Fruit fly (Drosophila melanogaster): ENCODE data around the gene CG5478.

The CG5478 gene

DNA sequence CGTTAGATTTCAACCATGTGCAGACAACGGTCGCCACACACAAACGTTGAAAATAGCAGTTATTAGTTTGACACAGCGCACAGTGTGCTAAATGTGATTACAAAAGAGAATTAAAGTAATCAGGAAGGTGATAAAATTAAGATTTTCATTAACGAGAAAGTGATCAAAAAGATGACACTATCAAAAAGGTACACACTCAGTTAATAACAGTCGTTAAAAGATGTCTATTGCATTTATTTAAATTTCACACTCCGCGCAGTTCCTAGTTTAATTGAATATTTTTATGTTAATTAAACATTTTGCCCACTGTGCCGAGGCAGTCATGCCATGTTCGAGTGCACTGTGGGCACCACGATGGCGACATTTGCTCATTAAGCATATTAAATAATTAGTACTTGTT lies 6.4 kb downstream of the CG5478 start (continued):
- TF ChIP-seq CG7963 (GFP tag; IDR thresholded peaks at IDR 0.05; ENCODE audit: partially characterized antibody) (no peak), run (tag; optimal IDR thresholded peaks at IDR 0.05) (peak; percentile 3), Eip74EF (GFP tag; optimal IDR thresholded peaks at IDR 0.05) (peak in 1 of 2 experiments; percentile 6), PHDP (tag; optimal IDR thresholded peaks at IDR 0.05) (peak; percentile 49), CG6689 (GFP tag; IDR thresholded peaks at IDR 0.05) (0 out of 2 replicates have a peak, but pooled peaks have one; percentile 30), fru (optimal IDR thresholded peaks at IDR 0.05) (no peak), dmrt99B (tag; optimal IDR thresholded peaks at IDR 0.05) (peak; percentile 61), CG13424 (tag; optimal IDR thresholded peaks at IDR 0.05) (peak; percentile 44), CG12659 (GFP tag; optimal IDR thresholded peaks at IDR 0.05) (peak; percentile 23), Poxn (GFP tag; IDR thresholded peaks at IDR 0.05) (no peak), CG10267 (tag; optimal IDR thresholded peaks at IDR 0.05) (peak; percentile 0), CG31441 (GFP tag; IDR thresholded peaks at IDR 0.05) (peak; percentile 38; the same call in 1 of the 2 replicates), CG4707 (GFP tag; optimal IDR thresholded peaks at IDR 0.05) (peak; percentile 29), so (GFP tag; IDR thresholded peaks at IDR 0.05) (no peak), CG8765 (GFP tag; IDR thresholded peaks at IDR 0.05) (no peak), CG2712 (tag; optimal IDR thresholded peaks at IDR 0.05) (peak; percentile 34), CG2120 (GFP tag; optimal IDR thresholded peaks at IDR 0.05) (peak; percentile 6), org-1 (GFP tag; optimal IDR thresholded peaks at IDR 0.05) (peak; percentile 30), az2 (GFP tag; optimal IDR thresholded peaks at IDR 0.05) (peak; percentile 25), lmd (GFP tag; IDR thresholded peaks at IDR 0.05) (peak; percentile 42; the same call in 1 of the 2 replicates), CG11695 (GFP tag; IDR thresholded peaks at IDR 0.05) (peak; percentile 32; the same call in 1 of the 3 replicates), Nf-YC (tag; optimal IDR thresholded peaks at IDR 0.05) (peak; percentile 1), prd (optimal IDR thresholded peaks at IDR 0.05) (no peak), prd (GFP tag; IDR thresholded peaks at IDR 0.05) (peak; percentile 61; the same call in 1 of the 3 replicates), CG12391 (tag; optimal IDR thresholded peaks at IDR 0.05) (peak; percentile 38), CG13894 (tag; optimal IDR thresholded peaks at IDR 0.05) (no peak), ase (GFP tag; IDR thresholded peaks at IDR 0.05) (0 out of 3 replicates have a peak, but pooled peaks have one; percentile 29), stc (GFP tag; IDR thresholded peaks at IDR 0.05) (0 out of 2 replicates have a peak, but pooled peaks have one; percentile 21), CG18599 (GFP tag; optimal IDR thresholded peaks at IDR 0.05) (peak; percentile 12), sug (tag; optimal IDR thresholded peaks at IDR 0.05) (no peak), phol (tag; optimal IDR thresholded peaks at IDR 0.05) (peak; percentile 41), CG3995 (GFP tag; optimal IDR thresholded peaks at IDR 0.05) (no peak), CG10147 (GFP tag; optimal IDR thresholded peaks at IDR 0.05) (no peak), ato (GFP tag; IDR thresholded peaks at IDR 0.05; ENCODE audit: partially characterized antibody) (no peak), Xrp1 (GFP tag; IDR thresholded peaks at IDR 0.05) (peak; percentile 57; the same call in 1 of the 2 replicates), CG1603 (tag; optimal IDR thresholded peaks at IDR 0.05) (peak; percentile 31), mam (GFP tag; optimal IDR thresholded peaks at IDR 0.05) (no peak), CG10366 (GFP tag; IDR thresholded peaks at IDR 0.05) (peak; percentile 29; the same call in 1 of the 2 replicates), CG2678 (tag; optimal IDR thresholded peaks at IDR 0.05) (peak; percentile 51), CG9437 (GFP tag; optimal IDR thresholded peaks at IDR 0.05) (peak; percentile 32), CG3847 (GFP tag; IDR thresholded peaks at IDR 0.05) (0 out of 2 replicates have a peak, but pooled peaks have one; percentile 28), ind (GFP tag; optimal IDR thresholded peaks at IDR 0.05) (peak; percentile 30), CG8388 (GFP tag; optimal IDR thresholded peaks at IDR 0.05) (peak; percentile 8), CG9817 (tag; optimal IDR thresholded peaks at IDR 0.05) (peak; percentile 4), CG17361 (GFP tag; IDR thresholded peaks at IDR 0.05) (peak; percentile 41; the same call in 1 of the 3 replicates), Aef1 (GFP tag; IDR thresholded peaks at IDR 0.05) (peak; percentile 50; the same call in 2 of the 3 replicates), sd (tag; optimal IDR thresholded peaks at IDR 0.05) (no peak), CG10979 (tag; optimal IDR thresholded peaks at IDR 0.05) (peak; percentile 10), wor (GFP tag; IDR thresholded peaks at IDR 0.05) (0 out of 2 replicates have a peak, but pooled peaks have one; percentile 19), CG13296 (GFP tag; optimal IDR thresholded peaks at IDR 0.05) (peak; percentile 14)

Data from whole organism, embryonic.